Worm (Caenorhabditis elegans) whole organism, early embryonic: ENCODE data around the gene C49C3.6.
"Not testable (repeated sequence)": the region's sequence is repeated elsewhere in the genome, so short reads cannot be mapped to it uniquely, and the experiment has no call there.

Experiments
- B0310.2 ChIP-seq: sonication (generic microtip); optimal IDR thresholded peaks from 2 replicates; lab custom pipeline; 2016; ENCODE audit warnings: mild to moderate bottlenecking, missing genetic modification characterization, missing compliant biosample characterization
- F13C5.2 ChIP-seq: sonication (generic microtip); optimal IDR thresholded peaks from 2 replicates; lab custom pipeline; 2017; ENCODE audit warnings: mild to moderate bottlenecking, missing genetic modification characterization, inconsistent platforms, missing compliant biosample characterization
- aly-1 ChIP-seq: sonication (generic microtip); optimal IDR thresholded peaks from 2 replicates; lab custom pipeline; 2016; ENCODE audit warnings: missing genetic modification characterization, missing compliant biosample characterization
- ama-1 ChIP-seq: fragments of 150-350 bp; optimal IDR thresholded peaks from 2 replicates; lab custom pipeline; 2014
- ceh-13 ChIP-seq: fragments of 200-800 bp; sonication (Bioruptor generic); optimal IDR thresholded peaks from 2 replicates; lab custom pipeline; 2018; ENCODE audit warnings: mild to moderate bottlenecking, missing genetic modification characterization, missing compliant biosample characterization
- ceh-36 ChIP-seq: sonication (generic microtip); optimal IDR thresholded peaks from 2 replicates; lab custom pipeline; 2016; ENCODE audit warnings: missing genetic modification characterization, inconsistent platforms, missing compliant biosample characterization
- ets-7 ChIP-seq: sonication (generic microtip); optimal IDR thresholded peaks from 2 replicates; lab custom pipeline; 2016; ENCODE audit warnings: missing genotype, missing genetic modification characterization, missing compliant biosample characterization
- flt-1 ChIP-seq: fragments of 200-800 bp; sonication (Bioruptor generic); IDR thresholded peaks from 2 replicates; pipeline ENCODE4 v1.3.6; 2022; ENCODE audit warnings: missing genetic modification characterization, missing compliant biosample characterization
- hmbx-1 ChIP-seq: sonication (generic microtip); optimal IDR thresholded peaks from 2 replicates; lab custom pipeline; 2016; ENCODE audit warnings: mild to moderate bottlenecking, missing genetic modification characterization, missing compliant biosample characterization
- hmg-4 ChIP-seq: fragments of 200-800 bp; sonication (Bioruptor generic); optimal IDR thresholded peaks from 2 replicates; lab custom pipeline; 2018; ENCODE audit warnings: mild to moderate bottlenecking, missing genetic modification characterization, missing compliant biosample characterization
- hnd-1 ChIP-seq: sonication (generic microtip); optimal IDR thresholded peaks from 2 replicates; lab custom pipeline; 2016; ENCODE audit warnings: missing genetic modification characterization, missing compliant biosample characterization
- pes-1 ChIP-seq: fragments of 200-800 bp; sonication (Bioruptor generic); IDR thresholded peaks from 2 replicates; pipeline ENCODE4 v1.3.6; 2022; ENCODE audit warnings: missing genetic modification reagents, missing genetic modification characterization, missing compliant biosample characterization
- scrt-1 ChIP-seq: fragments of 200-800 bp; sonication (Bioruptor generic); IDR thresholded peaks from 2 replicates; pipeline ENCODE4 v1.3.6; 2022; ENCODE audit warnings: missing genetic modification characterization, missing compliant biosample characterization
- sea-1 ChIP-seq: fragments of 200-800 bp; sonication (Bioruptor generic); conservative IDR thresholded peaks from 2 replicates; pipeline ENCODE4 v1.3.6; 2022; ENCODE audit warnings: missing genetic modification characterization, missing compliant biosample characterization
- tbx-11 ChIP-seq: fragments of 200-800 bp; sonication (Bioruptor generic); IDR thresholded peaks from 2 replicates; pipeline ENCODE4 v1.3.6; 2022; ENCODE audit warnings: missing genetic modification characterization, missing compliant biosample characterization
- tbx-37 ChIP-seq: fragments of 200-800 bp; sonication (Bioruptor generic); conservative IDR thresholded peaks from 2 replicates; pipeline ENCODE4 v1.3.6; 2022; ENCODE audit warnings: missing genetic modification reagents, missing genetic modification characterization, missing compliant biosample characterization
- tra-4 ChIP-seq: sonication (generic microtip); optimal IDR thresholded peaks from 2 replicates; lab custom pipeline; 2017; ENCODE audit warnings: missing genetic modification characterization, missing compliant biosample characterization

C49C3.6 gene

ce11 chrIV:17293679-17294078 is 37.6 kb upstream of the C49C3.6 start:
- TF ChIP-seq aly-1 (tag; lab: Kevin White, UChicago) (no peak), tra-4 (no peak), ceh-36 (tag; lab: Kevin White, UChicago) (no peak), ama-1 (lab: Kevin White, UChicago) (no peak)

DNA sequence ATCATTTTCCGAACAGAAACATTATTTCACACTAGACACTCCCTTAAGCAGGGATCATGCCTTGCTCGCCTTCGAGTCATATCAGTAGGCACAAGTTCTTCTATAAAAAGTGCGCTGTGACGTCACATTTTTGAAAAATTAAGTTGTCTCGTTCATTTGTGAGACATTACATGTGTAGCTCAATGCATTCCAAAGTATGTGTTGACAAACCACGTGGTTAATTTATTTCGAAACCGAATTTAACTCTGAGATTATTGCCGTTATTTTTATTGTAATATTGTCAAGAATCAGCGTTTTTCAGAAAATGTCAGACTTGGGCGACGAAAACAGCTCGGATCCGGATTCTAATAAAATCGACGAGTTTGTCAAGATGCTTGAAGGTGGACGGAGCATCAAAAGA is 36.8 kb upstream of the C49C3.6 start, which contains the start of gene T28F3.5:
Gene T28F3.5, plus strand, starts transcription at position 301 of the 400 bp plus-strand sequence.
- no peak for TF ChIP-seq sea-1 (GFP tag; lab: Robert Waterston, UW)
- TF ChIP-seq hmg-4: no peak
- TF ChIP-seq tbx-37 (GFP tag; lab: Robert Waterston, UW): no peak
- no peak for TF ChIP-seq ama-1 (lab: Kevin White, UChicago)
- no peak for TF ChIP-seq pes-1 (GFP tag; lab: Robert Waterston, UW)
- TF ChIP-seq scrt-1 (GFP tag; lab: Robert Waterston, UW): no peak
- no peak for TF ChIP-seq tbx-11 (GFP tag; lab: Robert Waterston, UW)
- no peak for TF ChIP-seq F13C5.2 (tag; lab: Kevin White, UChicago)
- TF ChIP-seq hnd-1 (tag; lab: Kevin White, UChicago): no peak
- TF ChIP-seq flt-1 (GFP tag; lab: Robert Waterston, UW): no peak
- no peak for TF ChIP-seq aly-1 (tag; lab: Kevin White, UChicago)
- TF ChIP-seq ceh-36 (tag; lab: Kevin White, UChicago): no peak
- TF ChIP-seq hmbx-1: no peak
- no peak for TF ChIP-seq ceh-13 (GFP tag; lab: Kevin White, UChicago)
- TF ChIP-seq B0310.2: no peak
- no peak for TF ChIP-seq ets-7 (tag; lab: Kevin White, UChicago)
- TF ChIP-seq tra-4: no peak

- TF ChIP-seq hmbx-1: no peak
Observed at ce11 chrIV:17301933-17302332, 29.4 kb upstream of the C49C3.6 start, which contains the start of gene ifta-2. Gene ifta-2, minus strand, starts transcription at chrIV:17302033.

- TF ChIP-seq ceh-36 (tag; lab: Kevin White, UChicago); scrt-1 (GFP tag; lab: Robert Waterston, UW); tra-4: not testable (repeated sequence)
Observed at ce11 chrIV:17307223-17307622, 24.1 kb upstream of the C49C3.6 start, which contains the start of gene T28F3.8. Gene T28F3.8, minus strand, starts transcription at chrIV:17307323.

DNA sequence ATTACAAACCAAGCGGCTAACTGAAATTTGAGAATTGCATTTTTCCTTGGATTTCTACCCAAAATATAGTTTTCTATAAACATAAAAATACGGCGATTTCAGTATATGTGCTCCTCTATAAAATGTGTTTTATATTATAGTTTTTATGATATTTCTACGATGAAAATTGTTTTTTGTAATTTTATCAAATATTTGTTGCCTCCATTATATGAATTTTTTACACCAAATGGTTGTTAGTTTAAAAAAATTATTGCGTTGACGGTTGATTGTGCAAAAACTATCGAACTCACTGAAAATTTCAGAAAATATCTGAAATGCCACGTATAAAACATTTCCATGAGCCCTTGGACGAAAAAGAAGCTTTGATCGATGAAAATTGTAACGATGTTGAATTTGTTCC is 23.1 kb upstream of the C49C3.6 start, which contains the start of gene T28F3.9:
Gene T28F3.9, plus strand, starts transcription at position 301 of the 400 bp plus-strand sequence.
- TF ChIP-seq pes-1 (GFP tag; lab: Robert Waterston, UW): no peak
- TF ChIP-seq ceh-13 (GFP tag; lab: Kevin White, UChicago): no peak
- TF ChIP-seq tbx-11 (GFP tag; lab: Robert Waterston, UW): no peak
- no peak for TF ChIP-seq hnd-1 (tag; lab: Kevin White, UChicago)
- TF ChIP-seq ets-7 (tag; lab: Kevin White, UChicago): no peak
- no peak for TF ChIP-seq aly-1 (tag; lab: Kevin White, UChicago)
- no peak for TF ChIP-seq tbx-37 (GFP tag; lab: Robert Waterston, UW)
- TF ChIP-seq F13C5.2 (tag; lab: Kevin White, UChicago): no peak
- no peak for TF ChIP-seq flt-1 (GFP tag; lab: Robert Waterston, UW)
- TF ChIP-seq tra-4: no peak
- TF ChIP-seq hmg-4: no peak
- no peak for TF ChIP-seq B0310.2

- no peak for TF ChIP-seq ceh-36 (tag; lab: Kevin White, UChicago)
- no peak for TF ChIP-seq tbx-11 (GFP tag; lab: Robert Waterston, UW)
- TF ChIP-seq flt-1 (GFP tag; lab: Robert Waterston, UW): no peak
- TF ChIP-seq aly-1 (tag; lab: Kevin White, UChicago): no peak
- no peak for TF ChIP-seq hnd-1 (tag; lab: Kevin White, UChicago)
- TF ChIP-seq hmg-4: no peak
- no peak for TF ChIP-seq pes-1 (GFP tag; lab: Robert Waterston, UW)
- no peak for TF ChIP-seq F13C5.2 (tag; lab: Kevin White, UChicago)
- no peak for TF ChIP-seq tbx-37 (GFP tag; lab: Robert Waterston, UW)
- TF ChIP-seq ama-1 (lab: Kevin White, UChicago): no peak
Observed at ce11 chrIV:17311842-17312241, 19.5 kb upstream of the C49C3.6 start, which contains the start of gene snf-9. Gene snf-9, plus strand, starts transcription at chrIV:17312142.

DNA sequence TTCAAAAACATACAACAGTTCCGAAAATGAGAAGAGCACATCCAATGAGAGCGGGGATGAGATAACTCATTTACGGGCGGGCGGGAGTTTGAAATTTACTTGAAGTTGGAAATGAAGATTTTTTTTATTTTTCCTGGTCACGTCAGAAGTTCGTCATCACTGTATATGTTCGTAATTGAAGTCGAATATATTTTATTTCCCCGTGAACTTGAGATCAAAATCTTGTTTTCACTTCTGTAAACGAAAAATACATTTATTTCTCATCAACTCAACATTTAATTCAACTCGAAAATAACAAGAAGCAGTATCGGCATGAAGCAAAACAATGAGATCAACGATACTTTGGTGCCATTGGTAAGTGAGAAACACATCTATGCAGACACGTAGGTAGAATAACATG is 14.9 kb upstream of the C49C3.6 start, which contains the start of gene C49C3.20:
Gene C49C3.20, minus strand, starts transcription at position 101 of the 400 bp plus-strand sequence.
- TF ChIP-seq ceh-36 (tag; lab: Kevin White, UChicago) (no peak), tbx-37 (GFP tag; lab: Robert Waterston, UW) (no peak), tra-4 (no peak), sea-1 (GFP tag; lab: Robert Waterston, UW) (no peak), ets-7 (tag; lab: Kevin White, UChicago) (no peak), F13C5.2 (tag; lab: Kevin White, UChicago) (no peak), flt-1 (GFP tag; lab: Robert Waterston, UW) (no peak), tbx-11 (GFP tag; lab: Robert Waterston, UW) (no peak), hnd-1 (tag; lab: Kevin White, UChicago) (no peak), hmg-4 (no peak), aly-1 (tag; lab: Kevin White, UChicago) (no peak), B0310.2 (no peak), ceh-13 (GFP tag; lab: Kevin White, UChicago) (no peak), hmbx-1 (no peak)

- TF ChIP-seq tra-4 (no peak), scrt-1 (GFP tag; lab: Robert Waterston, UW) (no peak), tbx-11 (GFP tag; lab: Robert Waterston, UW) (no peak), ceh-36 (tag; lab: Kevin White, UChicago) (no peak), aly-1 (tag; lab: Kevin White, UChicago) (no peak), ama-1 (lab: Kevin White, UChicago) (no peak), sea-1 (GFP tag; lab: Robert Waterston, UW) (no peak), pes-1 (GFP tag; lab: Robert Waterston, UW) (no peak)
Observed at ce11 chrIV:17320445-17320844, 10.9 kb upstream of the C49C3.6 start, which contains the start of gene C49C3.4. Gene C49C3.4, plus strand, starts transcription at chrIV:17320795.
